Worm (Caenorhabditis elegans) whole organism, young adult: Measurements from ENCODE around the gene F14H3.14.

Source experiments
- hrde-1 ChIP-seq: sonication (generic microtip); optimal IDR thresholded peaks from 2 replicates; lab custom pipeline; 2016; ENCODE audit warnings: missing genetic modification characterization, mild to moderate bottlenecking, missing compliant biosample characterization, moderate library complexity, missing genotype, missing genetic modification reagents, borderline replicate concordance
- lag-1 ChIP-seq: fragments of 200-800 bp; sonication (Bioruptor generic); IDR thresholded peaks from 2 replicates; pipeline ENCODE4 v1.3.6; 2022; ENCODE audit warnings: missing genetic modification reagents, missing genetic modification characterization, missing compliant biosample characterization
- ztf-6 ChIP-seq: fragments of 200-800 bp; sonication (Bioruptor generic); IDR thresholded peaks from 2 replicates; pipeline ENCODE4 v1.3.6; 2022; ENCODE audit warnings: missing genetic modification reagents, missing genetic modification characterization, missing compliant biosample characterization

Gene F14H3.14

ce11 chrV:16015652-16016051 lies 47.0 kb downstream of the F14H3.14 start, which contains the start of gene str-232:
str-232 (minus strand) TSS chrV:16015752.
- no peak for TF ChIP-seq lag-1 (GFP tag; lab: Robert Waterston, UW)
- no peak for TF ChIP-seq ztf-6 (GFP tag; lab: Robert Waterston, UW)
- no peak for TF ChIP-seq hrde-1
- TF ChIP-seq, all 124 proteins: peak for 0
